Fruit fly (Drosophila melanogaster) whole organism, prepupa: Measurements from ENCODE around the gene CG31797.

ENCODE experiments used
- Blimp-1 ChIP-seq: fragments of 200-800 bp; sonication (Bioruptor generic); optimal IDR thresholded peaks from 3 replicates; lab custom pipeline; 2017; ENCODE audit warnings: missing biosample characterization, missing genetic modification characterization, mild to moderate bottlenecking, moderate library complexity, missing genetic modification reagents
- CG10631 ChIP-seq: fragments of 200-800 bp; sonication (Bioruptor generic); optimal IDR thresholded peaks from 2 replicates; lab custom pipeline; 2016; ENCODE audit warnings: missing biosample characterization, missing genetic modification characterization
- CG11294 ChIP-seq: fragments of 200-800 bp; sonication (Bioruptor generic); IDR thresholded peaks from 2 replicates; pipeline ENCODE4 v1.3.6; 2022; ENCODE audit warnings: missing biosample characterization, missing genetic modification characterization
- CG11762 ChIP-seq: fragments of 200-800 bp; sonication (Bioruptor generic); optimal IDR thresholded peaks from 3 replicates; lab custom pipeline; 2016; ENCODE audit warnings: missing biosample characterization, missing genetic modification characterization; ENCODE audit not compliant: insufficient read depth
- CG11902 ChIP-seq: fragments of 200-800 bp; sonication (Bioruptor generic); optimal IDR thresholded peaks from 3 replicates; lab custom pipeline; 2016; ENCODE audit warnings: missing biosample characterization, missing genetic modification characterization
- CG15336 ChIP-seq: fragments of 200-800 bp; sonication (Bioruptor generic); IDR thresholded peaks from 2 replicates; pipeline ENCODE4 v1.3.6; 2022; ENCODE audit warnings: missing biosample characterization, missing genetic modification characterization
- CG16779 ChIP-seq: fragments of 200-800 bp; sonication (Bioruptor generic); optimal IDR thresholded peaks from 3 replicates; lab custom pipeline; 2017; ENCODE audit warnings: missing biosample characterization, mild to moderate bottlenecking, missing genetic modification characterization
- CG3032 ChIP-seq: fragments of 200-800 bp; optimal IDR thresholded peaks from 2 replicates; lab custom pipeline; 2019; ENCODE audit warnings: missing biosample characterization, mild to moderate bottlenecking, missing genetic modification characterization, moderate library complexity
- CG31627 ChIP-seq: fragments of 200-800 bp; sonication (Bioruptor generic); optimal IDR thresholded peaks from 3 replicates; lab custom pipeline; 2016; ENCODE audit warnings: missing biosample characterization, missing genetic modification characterization
- CG32006 ChIP-seq: fragments of 200-800 bp; sonication (Bioruptor generic); optimal IDR thresholded peaks from 3 replicates; lab custom pipeline; 2017; ENCODE audit warnings: missing biosample characterization, mild to moderate bottlenecking, missing genetic modification characterization
- CG34406 ChIP-seq: fragments of 200-800 bp; sonication (Bioruptor generic); optimal IDR thresholded peaks from 3 replicates; lab custom pipeline; 2016; ENCODE audit warnings: missing biosample characterization, missing genetic modification characterization
- CG3919 ChIP-seq: fragments of 200-800 bp; sonication (Bioruptor generic); optimal IDR thresholded peaks from 3 replicates; lab custom pipeline; 2016; ENCODE audit warnings: missing biosample characterization, missing genetic modification characterization
- CG4318 ChIP-seq: fragments of 200-800 bp; sonication (Bioruptor generic); optimal IDR thresholded peaks from 3 replicates; lab custom pipeline; 2017; ENCODE audit warnings: missing biosample characterization, mild to moderate bottlenecking, missing genetic modification characterization
- CG6163 ChIP-seq: fragments of 200-800 bp; sonication (Bioruptor generic); IDR thresholded peaks from 3 replicates; pipeline ENCODE4 v1.3.6; 2022; ENCODE audit warnings: missing biosample characterization, missing genetic modification characterization
- CG6276 ChIP-seq: fragments of 200-800 bp; sonication (Bioruptor generic); optimal IDR thresholded peaks from 2 replicates; lab custom pipeline; 2017; ENCODE audit warnings: missing biosample characterization, mild to moderate bottlenecking, missing genetic modification characterization
- CG6792 ChIP-seq: fragments of 200-800 bp; sonication (Bioruptor generic); optimal IDR thresholded peaks from 3 replicates; lab custom pipeline; 2016; ENCODE audit warnings: missing biosample characterization, missing genetic modification characterization
- CG6808 ChIP-seq: fragments of 200-800 bp; sonication (Bioruptor generic); optimal IDR thresholded peaks from 3 replicates; lab custom pipeline; 2017; ENCODE audit warnings: missing biosample characterization, missing genetic modification characterization, mild to moderate bottlenecking, moderate library complexity, missing genetic modification reagents
- CG6854 ChIP-seq: fragments of 200-800 bp; sonication (Bioruptor generic); optimal IDR thresholded peaks from 2 replicates; lab custom pipeline; 2017; ENCODE audit warnings: missing biosample characterization, mild to moderate bottlenecking, missing genetic modification characterization
- CG7368 ChIP-seq: fragments of 200-800 bp; sonication (Bioruptor generic); optimal IDR thresholded peaks from 3 replicates; lab custom pipeline; 2016; ENCODE audit warnings: missing biosample characterization, missing genetic modification characterization
- CG8119 ChIP-seq: fragments of 200-800 bp; sonication (Bioruptor generic); IDR thresholded peaks from 3 replicates; pipeline ENCODE4 v1.3.6; 2022; ENCODE audit warnings: missing biosample characterization, missing genetic modification characterization
- CG8319 ChIP-seq: fragments of 200-800 bp; sonication (Bioruptor generic); optimal IDR thresholded peaks from 3 replicates; lab custom pipeline; 2016; ENCODE audit warnings: missing biosample characterization, missing genetic modification characterization
- CG8632 ChIP-seq: fragments of 200-800 bp; sonication (Bioruptor generic); optimal IDR thresholded peaks from 3 replicates; lab custom pipeline; 2016; ENCODE audit warnings: missing biosample characterization, missing genetic modification characterization
- CG9139 ChIP-seq: fragments of 200-800 bp; sonication (Bioruptor generic); optimal IDR thresholded peaks from 3 replicates; lab custom pipeline; 2017; ENCODE audit warnings: missing biosample characterization, mild to moderate bottlenecking, missing genetic modification characterization
- Eip75B ChIP-seq: fragments of 200-800 bp; sonication (Bioruptor generic); optimal IDR thresholded peaks from 3 replicates; lab custom pipeline; 2016; ENCODE audit warnings: missing biosample characterization, missing genetic modification characterization
- Eip78C ChIP-seq: fragments of 200-800 bp; sonication (Bioruptor generic); peaks from one replicate; lab custom pipeline; 2016; ENCODE audit warnings: missing biosample characterization, missing genetic modification characterization
- Eip93F ChIP-seq: fragments of 200-800 bp; sonication (Bioruptor generic); optimal IDR thresholded peaks from 2 replicates; lab custom pipeline; 2016; ENCODE audit warnings: missing biosample characterization, mild to moderate bottlenecking, missing genetic modification characterization
- Ets21C ChIP-seq: fragments of 200-800 bp; sonication (Bioruptor generic); optimal IDR thresholded peaks from 3 replicates; lab custom pipeline; 2016; ENCODE audit warnings: missing biosample characterization, missing genetic modification characterization
- Gug ChIP-seq: fragments of 200-800 bp; sonication (Bioruptor generic); IDR thresholded peaks from 2 replicates; pipeline ENCODE4 v1.3.6; 2022; ENCODE audit warnings: missing biosample characterization, missing genetic modification characterization
- Hr38 ChIP-seq: sonication (Bioruptor generic); optimal IDR thresholded peaks from 2 replicates; lab custom pipeline; 2016; ENCODE audit warnings: missing biosample characterization, missing genetic modification characterization
- Hr39 ChIP-seq: fragments of 200-800 bp; sonication (Bioruptor generic); optimal IDR thresholded peaks from 2 replicates; lab custom pipeline; 2016; ENCODE audit warnings: missing biosample characterization, missing genetic modification characterization
- Lpt ChIP-seq: fragments of 200-800 bp; sonication (Bioruptor generic); optimal IDR thresholded peaks from 3 replicates; lab custom pipeline; 2016; ENCODE audit warnings: missing biosample characterization, missing genetic modification characterization
- OdsH ChIP-seq: fragments of 200-800 bp; sonication (Bioruptor generic); optimal IDR thresholded peaks from 3 replicates; lab custom pipeline; 2016; ENCODE audit warnings: missing biosample characterization, missing genetic modification characterization
- Smox ChIP-seq: fragments of 200-800 bp; sonication (Bioruptor generic); optimal IDR thresholded peaks from 3 replicates; lab custom pipeline; 2016; ENCODE audit warnings: missing biosample characterization, missing genetic modification characterization
- Sox102F ChIP-seq: fragments of 200-800 bp; sonication (Bioruptor generic); optimal IDR thresholded peaks from 2 replicates; lab custom pipeline; 2016; ENCODE audit warnings: missing biosample characterization, mild to moderate bottlenecking, missing genetic modification characterization
- Sox14 ChIP-seq: fragments of 200-800 bp; sonication (Bioruptor generic); optimal IDR thresholded peaks from 3 replicates; lab custom pipeline; 2016; ENCODE audit warnings: missing biosample characterization, missing genetic modification characterization
- Sox15 ChIP-seq: fragments of 200-800 bp; sonication (Bioruptor generic); optimal IDR thresholded peaks from 3 replicates; lab custom pipeline; 2016; ENCODE audit warnings: missing biosample characterization, missing genetic modification characterization
- achi ChIP-seq: fragments of 200-800 bp; sonication (Bioruptor generic); optimal IDR thresholded peaks from 3 replicates; lab custom pipeline; 2016; ENCODE audit warnings: missing biosample characterization, missing genetic modification characterization
- acj6 ChIP-seq: fragments of 200-800 bp; sonication (Bioruptor generic); optimal IDR thresholded peaks from 3 replicates; lab custom pipeline; 2016; ENCODE audit warnings: missing biosample characterization, missing genetic modification characterization
- cyc ChIP-seq: fragments of 200-800 bp; sonication (Bioruptor generic); optimal IDR thresholded peaks from 3 replicates; lab custom pipeline; 2016; ENCODE audit warnings: missing biosample characterization, missing genetic modification characterization
- dac ChIP-seq: fragments of 200-800 bp; sonication (Bioruptor generic); optimal IDR thresholded peaks from 2 replicates; lab custom pipeline; 2017; ENCODE audit warnings: missing biosample characterization, mild to moderate bottlenecking, missing genetic modification characterization
- dsx ChIP-seq: fragments of 200-800 bp; optimal IDR thresholded peaks from 3 replicates; lab custom pipeline; 2019; ENCODE audit warnings: missing biosample characterization, mild to moderate bottlenecking, missing genetic modification characterization, moderate library complexity; ENCODE audit not compliant: poor library complexity, severe bottlenecking
- eg ChIP-seq: fragments of 200-800 bp; sonication (Bioruptor generic); IDR thresholded peaks from 3 replicates; pipeline ENCODE4 v1.3.6; 2022; ENCODE audit warnings: missing biosample characterization, missing genetic modification characterization
- esn ChIP-seq: fragments of 200-800 bp; sonication (Bioruptor generic); optimal IDR thresholded peaks from 2 replicates; lab custom pipeline; 2016; ENCODE audit warnings: missing biosample characterization, mild to moderate bottlenecking, missing genetic modification characterization, moderate library complexity
- fd59A ChIP-seq: fragments of 200-800 bp; sonication (Bioruptor generic); optimal IDR thresholded peaks from 2 replicates; lab custom pipeline; 2017; ENCODE audit warnings: missing biosample characterization, mild to moderate bottlenecking, missing genetic modification characterization, missing genetic modification reagents
- fd85E ChIP-seq: fragments of 200-800 bp; sonication (Bioruptor generic); optimal IDR thresholded peaks from 3 replicates; lab custom pipeline; 2016; ENCODE audit warnings: missing biosample characterization, missing genetic modification characterization
- fkh ChIP-seq: fragments of 200-800 bp; sonication (Bioruptor generic); optimal IDR thresholded peaks from 3 replicates; lab custom pipeline; 2017; ENCODE audit warnings: missing biosample characterization, mild to moderate bottlenecking, missing genetic modification characterization, moderate library complexity
- lz ChIP-seq: fragments of 200-800 bp; sonication (Bioruptor generic); optimal IDR thresholded peaks from 3 replicates; lab custom pipeline; 2016; ENCODE audit warnings: missing biosample characterization, missing genetic modification characterization
- net ChIP-seq: fragments of 200-800 bp; sonication (Bioruptor generic); optimal IDR thresholded peaks from 3 replicates; lab custom pipeline; 2016; ENCODE audit warnings: missing biosample characterization, missing genetic modification characterization
- spab ChIP-seq: fragments of 200-800 bp; sonication (Bioruptor generic); optimal IDR thresholded peaks from 2 replicates; lab custom pipeline; 2017; ENCODE audit warnings: missing biosample characterization, mild to moderate bottlenecking, missing genetic modification characterization, missing genetic modification reagents
- ss ChIP-seq, 2 experiments: fragments of 200-800 bp; sonication (Bioruptor generic); optimal IDR thresholded peaks; 2 replicates in 1 of 2; 3 replicates in 1 of 2; lab custom pipeline; 2017 to 2018; ENCODE audit warnings: mild to moderate bottlenecking in 2 of 2, missing biosample characterization in 2 of 2, missing genetic modification characterization in 2 of 2, moderate library complexity in 1 of 2
- svp ChIP-seq: fragments of 200-800 bp; sonication (Bioruptor generic); peaks from one replicate; lab custom pipeline; 2016; ENCODE audit warnings: missing biosample characterization, missing genetic modification characterization
- topi ChIP-seq: fragments of 200-800 bp; sonication (Bioruptor generic); optimal IDR thresholded peaks from 3 replicates; lab custom pipeline; 2016; ENCODE audit warnings: missing biosample characterization, missing genetic modification characterization
- vri ChIP-seq: fragments of 200-800 bp; sonication (Bioruptor generic); optimal IDR thresholded peaks from 3 replicates; lab custom pipeline; 2016; ENCODE audit warnings: missing biosample characterization, mild to moderate bottlenecking, missing genetic modification characterization

Gene CG31797

DNA sequence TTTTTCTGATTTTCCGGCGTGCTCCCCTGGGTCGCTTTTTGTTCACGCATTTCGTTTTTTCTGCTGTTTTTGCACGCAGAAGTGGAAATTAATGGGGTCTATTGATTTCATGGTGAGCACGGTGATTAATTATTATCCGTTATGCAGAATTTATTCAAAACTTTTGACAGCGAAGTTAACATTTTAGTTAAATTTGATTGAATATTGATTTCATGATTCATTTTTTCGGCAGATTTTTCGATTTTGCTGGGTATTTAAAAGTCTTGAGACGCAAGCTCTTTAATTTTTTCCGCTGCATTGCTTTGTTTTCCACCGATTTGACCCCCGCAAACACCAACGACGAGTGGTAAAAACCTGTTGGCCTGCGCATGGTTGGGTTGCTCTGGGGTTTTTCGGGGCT lies 9.6 kb downstream of the CG31797 start:
- TF ChIP-seq cyc: peak; percentile 4
- no peak for TF ChIP-seq spab
- no peak for TF ChIP-seq Sox15 (GFP tag; lab: Kevin White, UChicago)
- TF ChIP-seq Eip75B (GFP tag; lab: Kevin White, UChicago): peak; percentile 3
- TF ChIP-seq fd59A (GFP tag; lab: Kevin White, UChicago): peak; percentile 6
- TF ChIP-seq lz: peak; percentile 31
- peak; percentile 88 for TF ChIP-seq CG15336 (GFP tag; lab: Robert Waterston, UW)
- peak; percentile 36 for TF ChIP-seq topi (GFP tag; lab: Kevin White, UChicago)
- TF ChIP-seq CG3919 (GFP tag; lab: Kevin White, UChicago): peak; percentile 30
- peak; percentile 75 for TF ChIP-seq CG32006 (GFP tag; lab: Kevin White, UChicago)
- TF ChIP-seq CG4318 (GFP tag; lab: Kevin White, UChicago): peak; percentile 50
- peak; percentile 50 for TF ChIP-seq CG6276 (GFP tag; lab: Kevin White, UChicago)
- TF ChIP-seq CG34406 (GFP tag; lab: Kevin White, UChicago): peak; percentile 24
- TF ChIP-seq esn (GFP tag; lab: Kevin White, UChicago): no peak
- no peak for TF ChIP-seq fd85E (GFP tag; lab: Kevin White, UChicago)
- TF ChIP-seq CG31627 (GFP tag; lab: Kevin White, UChicago): peak; percentile 18
- no peak for TF ChIP-seq Blimp-1 (GFP tag; lab: Kevin White, UChicago)
- TF ChIP-seq CG11294 (GFP tag; lab: Robert Waterston, UW): peak; percentile 51
- no peak for TF ChIP-seq CG6808 (GFP tag; lab: Kevin White, UChicago)
- TF ChIP-seq dsx: no peak
- no peak for TF ChIP-seq CG11762 (GFP tag; lab: Kevin White, UChicago)
- peak; percentile 24 for TF ChIP-seq acj6 (GFP tag; lab: Kevin White, UChicago)
- peak; percentile 61 for TF ChIP-seq Lpt
- no peak for TF ChIP-seq vri (GFP tag; lab: Kevin White, UChicago)
- no peak for TF ChIP-seq Ets21C (GFP tag; lab: Kevin White, UChicago)
- peak; percentile 51 for TF ChIP-seq net
- peak; percentile 70 for TF ChIP-seq svp (GFP tag; lab: Kevin White, UChicago)
- peak; percentile 56 for TF ChIP-seq Gug
- no peak for TF ChIP-seq Eip93F (GFP tag; lab: Kevin White, UChicago)
- TF ChIP-seq CG16779 (tag; lab: Kevin White, UChicago): no peak
- no peak for TF ChIP-seq CG6854
- no peak for TF ChIP-seq CG8319
- peak; percentile 32 for TF ChIP-seq Hr39 (GFP tag; lab: Kevin White, UChicago)
- TF ChIP-seq eg: peak; percentile 88
- peak; percentile 15 for TF ChIP-seq CG11902
- no peak for TF ChIP-seq Hr38 (GFP tag; lab: Kevin White, UChicago)
- peak; percentile 15 for TF ChIP-seq Sox102F (GFP tag; lab: Kevin White, UChicago)
- TF ChIP-seq dac: peak; percentile 23
- TF ChIP-seq Sox14 (GFP tag; lab: Kevin White, UChicago): peak; percentile 26
- TF ChIP-seq CG9139 (GFP tag; lab: Kevin White, UChicago): no peak
- TF ChIP-seq CG8632 (GFP tag; lab: Kevin White, UChicago): no peak
- peak; percentile 58 for TF ChIP-seq OdsH (GFP tag; lab: Kevin White, UChicago)
- peak; percentile 69; the same call in 2 of the 3 replicates for TF ChIP-seq CG6163 (GFP tag; lab: Robert Waterston, UW)
- peak; percentile 33 for TF ChIP-seq Smox (GFP tag; lab: Kevin White, UChicago)
- peak; percentile 11 for TF ChIP-seq CG3032 (tag; lab: Kevin White, UChicago)
- peak; percentile 24 for TF ChIP-seq CG10631 (GFP tag; lab: Kevin White, UChicago)
- TF ChIP-seq CG7368 (GFP tag; lab: Kevin White, UChicago): peak; percentile 42
- TF ChIP-seq CG6792 (GFP tag; lab: Kevin White, UChicago): peak; percentile 6
- peak; percentile 51 for TF ChIP-seq achi
- peak; percentile 84 for TF ChIP-seq CG8119 (GFP tag; lab: Robert Waterston, UW)
- TF ChIP-seq fkh (GFP tag; lab: Kevin White, UChicago): no peak
- no peak for TF ChIP-seq ss (GFP tag; optimal IDR thresholded peaks at IDR 0.05; lab: Kevin White, UChicago)
- peak; percentile 59 for TF ChIP-seq Eip78C
